Worm (Caenorhabditis elegans) whole organism, midembryonic: ENCODE data around the gene Y24F12A.1.

Experiments used
- flt-1 ChIP-seq: fragments of 200-800 bp; sonication (Bioruptor generic); IDR thresholded peaks from 2 replicates; pipeline ENCODE4 v1.3.6; 2022; ENCODE audit warnings: missing genetic modification characterization, missing compliant biosample characterization
- ztf-29 ChIP-seq: fragments of 200-800 bp; sonication (Bioruptor generic); IDR thresholded peaks from 2 replicates; pipeline ENCODE4 v1.3.6; 2022; ENCODE audit warnings: missing genetic modification reagents, missing genetic modification characterization, missing compliant biosample characterization

DNA sequence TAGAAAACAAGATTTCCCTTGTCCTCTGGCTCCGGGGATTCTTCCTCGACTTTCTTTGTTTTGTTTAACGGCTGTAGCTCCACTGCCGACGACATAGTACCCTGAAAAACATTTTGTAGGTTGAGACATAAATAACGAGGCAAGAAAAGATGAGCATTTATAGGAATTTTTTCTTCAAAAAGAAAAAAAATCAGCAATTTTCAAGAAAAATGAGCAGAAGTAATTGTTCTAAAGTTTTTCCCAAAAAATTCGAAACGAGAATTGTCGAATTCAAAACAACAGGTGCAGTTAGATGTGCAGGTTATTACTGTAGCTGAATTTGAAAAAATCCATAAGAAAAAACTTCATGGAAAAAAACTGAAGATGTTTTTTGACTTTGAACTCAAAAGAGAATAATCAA is 50.3 kb downstream of the Y24F12A.1 start, which contains the start of gene ent-1:
- no peak for TF ChIP-seq flt-1 (GFP tag; lab: Robert Waterston, UW)
- TF ChIP-seq ztf-29 = no peak
